Fruit fly (Drosophila melanogaster) whole organism, embryonic: ENCODE measurements around the gene Cbp20.

Experiments
- ATbp ChIP-seq: fragments of 200-800 bp; sonication (Bioruptor generic); optimal IDR thresholded peaks from 2 replicates; lab custom pipeline; 2017; ENCODE audit warnings: missing biosample characterization, mild to moderate bottlenecking, missing genetic modification characterization, missing genetic modification reagents
- CG10147 ChIP-seq: fragments of 200-800 bp; sonication (Bioruptor generic); optimal IDR thresholded peaks from 2 replicates; lab custom pipeline; 2019; ENCODE audit warnings: missing biosample characterization, mild to moderate bottlenecking, missing genetic modification characterization, moderate library complexity
- CG10959 ChIP-seq: fragments of 200-800 bp; sonication (Bioruptor generic); IDR thresholded peaks from 2 replicates; pipeline ENCODE4 v1.3.6; 2022; ENCODE audit warnings: missing biosample characterization, missing genetic modification characterization
- CG11085 ChIP-seq: fragments of 200-800 bp; sonication (Bioruptor generic); IDR thresholded peaks from 2 replicates; pipeline ENCODE4 v1.3.6; 2022; ENCODE audit warnings: missing biosample characterization, missing genetic modification characterization
- CG13123 ChIP-seq: fragments of 200-800 bp; sonication (Bioruptor generic); optimal IDR thresholded peaks from 2 replicates; lab custom pipeline; 2016; ENCODE audit warnings: missing biosample characterization, missing genetic modification characterization
- CG13624 ChIP-seq: fragments of 200-800 bp; sonication (Bioruptor generic); optimal IDR thresholded peaks from 2 replicates; lab custom pipeline; 2016; ENCODE audit warnings: missing biosample characterization, missing genetic modification characterization
- CG13894 ChIP-seq: fragments of 200-800 bp; sonication (Bioruptor generic); optimal IDR thresholded peaks from 3 replicates; lab custom pipeline; 2018; ENCODE audit warnings: missing biosample characterization, mild to moderate bottlenecking, missing genetic modification characterization, moderate library complexity
- CG14050 ChIP-seq: fragments of 200-800 bp; sonication (Bioruptor generic); IDR thresholded peaks from 3 replicates; pipeline ENCODE4 v1.3.6; 2022; ENCODE audit warnings: missing biosample characterization, missing genetic modification characterization
- CG17568 ChIP-seq: fragments of 200-800 bp; sonication (Bioruptor generic); optimal IDR thresholded peaks from 2 replicates; lab custom pipeline; 2018; ENCODE audit warnings: missing biosample characterization, mild to moderate bottlenecking, missing genetic modification characterization, moderate library complexity
- CG18262 ChIP-seq: fragments of 200-800 bp; optimal IDR thresholded peaks from 3 replicates; lab custom pipeline; 2019; ENCODE audit warnings: missing biosample characterization, mild to moderate bottlenecking, missing genetic modification characterization, moderate library complexity
- CG18476 ChIP-seq: fragments of 200-800 bp; sonication (Bioruptor generic); optimal IDR thresholded peaks from 2 replicates; lab custom pipeline; 2016; ENCODE audit warnings: missing biosample characterization, mild to moderate bottlenecking, missing genetic modification characterization
- CG3281 ChIP-seq: fragments of 200-800 bp; sonication (Bioruptor generic); optimal IDR thresholded peaks from 3 replicates; lab custom pipeline; 2017; ENCODE audit warnings: missing biosample characterization, mild to moderate bottlenecking, missing genetic modification characterization
- CG33557 ChIP-seq: fragments of 200-800 bp; sonication (Bioruptor generic); optimal IDR thresholded peaks from 2 replicates; lab custom pipeline; 2019; ENCODE audit warnings: missing biosample characterization, mild to moderate bottlenecking, missing genetic modification characterization, moderate library complexity
- CG4282 ChIP-seq: fragments of 200-800 bp; sonication (Bioruptor generic); optimal IDR thresholded peaks from 2 replicates; lab custom pipeline; 2016; ENCODE audit warnings: missing biosample characterization, missing genetic modification characterization
- CG43689 ChIP-seq: fragments of 200-800 bp; sonication (Bioruptor generic); IDR thresholded peaks from 2 replicates; pipeline ENCODE4 v1.3.6; 2022; ENCODE audit warnings: missing biosample characterization, missing genetic modification characterization
- CG5953 ChIP-seq: fragments of 200-800 bp; sonication (Bioruptor generic); IDR thresholded peaks from 2 replicates; pipeline ENCODE4 v1.3.6; 2022; ENCODE audit warnings: missing biosample characterization, missing genetic modification characterization
- CG6791 ChIP-seq: fragments of 200-800 bp; sonication (Bioruptor generic); IDR thresholded peaks from 3 replicates; pipeline ENCODE4 v1.3.6; 2022; ENCODE audit warnings: missing biosample characterization, missing genetic modification characterization; ENCODE audit not compliant: partially characterized antibody
- CG7357 ChIP-seq: fragments of 200-800 bp; sonication (Bioruptor generic); IDR thresholded peaks from 3 replicates; pipeline ENCODE4 v1.3.6; 2022; ENCODE audit warnings: missing biosample characterization, missing genetic modification characterization
- CG7372 ChIP-seq: fragments of 200-800 bp; sonication (Bioruptor generic); IDR thresholded peaks from 2 replicates; pipeline ENCODE4 v1.3.6; 2022; ENCODE audit warnings: missing biosample characterization, missing genetic modification characterization
- CG8089 ChIP-seq: fragments of 200-800 bp; sonication (Bioruptor generic); optimal IDR thresholded peaks from 3 replicates; lab custom pipeline; 2016; ENCODE audit warnings: missing biosample characterization, missing genetic modification characterization
- CG8281 ChIP-seq: fragments of 200-800 bp; sonication (Bioruptor generic); optimal IDR thresholded peaks from 2 replicates; lab custom pipeline; 2018; ENCODE audit warnings: missing biosample characterization, mild to moderate bottlenecking, missing genetic modification characterization, moderate library complexity
- CG9932 ChIP-seq: fragments of 200-800 bp; sonication (Bioruptor generic); IDR thresholded peaks from 2 replicates; pipeline ENCODE4 v1.3.6; 2022; ENCODE audit warnings: missing biosample characterization, missing genetic modification characterization
- Dbx ChIP-seq: fragments of 200-800 bp; sonication (Bioruptor generic); IDR thresholded peaks from 3 replicates; pipeline ENCODE4 v1.3.6; 2022; ENCODE audit warnings: missing biosample characterization, missing genetic modification characterization
- Dfd ChIP-seq, 2 experiments: fragments of >200 bp; optimal IDR thresholded peaks; 2 replicates each; lab custom pipeline; 2017; ENCODE audit warnings: missing biosample characterization in 2 of 2, missing genetic modification characterization in 2 of 2
- Fer2 ChIP-seq: fragments of 200-800 bp; sonication (Bioruptor generic); optimal IDR thresholded peaks from 2 replicates; lab custom pipeline; 2018; ENCODE audit warnings: missing biosample characterization, mild to moderate bottlenecking, missing genetic modification characterization, moderate library complexity
- MESR4 ChIP-seq: fragments of 200-800 bp; sonication (Bioruptor generic); optimal IDR thresholded peaks from 2 replicates; lab custom pipeline; 2018; ENCODE audit warnings: missing biosample characterization, mild to moderate bottlenecking, missing genetic modification characterization, moderate library complexity
- MTF-1 ChIP-seq: fragments of 200-800 bp; sonication (Bioruptor generic); optimal IDR thresholded peaks from 2 replicates; lab custom pipeline; 2018; ENCODE audit warnings: missing biosample characterization, mild to moderate bottlenecking, missing genetic modification characterization, borderline replicate concordance
- Med ChIP-seq: fragments of 200-800 bp; sonication (Bioruptor generic); peaks from one replicate; lab custom pipeline; 2016; ENCODE audit warnings: missing biosample characterization, missing genetic modification characterization, mild to moderate bottlenecking, inconsistent platforms, moderate library complexity
- Poxn ChIP-seq: fragments of 200-800 bp; sonication (Bioruptor generic); IDR thresholded peaks from 2 replicates; pipeline ENCODE4 v1.3.6; 2022; ENCODE audit warnings: missing biosample characterization, missing genetic modification characterization
- Side ChIP-seq: fragments of 200-800 bp; sonication (Bioruptor generic); optimal IDR thresholded peaks from 2 replicates; lab custom pipeline; 2016; ENCODE audit warnings: missing biosample characterization, missing genetic modification characterization
- ara ChIP-seq: fragments of 200-800 bp; sonication (Bioruptor generic); IDR thresholded peaks from 2 replicates; pipeline ENCODE4 v1.3.6; 2022; ENCODE audit warnings: missing biosample characterization, missing genetic modification characterization
- bowl ChIP-seq: fragments of 200-800 bp; sonication (Bioruptor generic); IDR thresholded peaks from 2 replicates; pipeline ENCODE4 v1.3.6; 2022; ENCODE audit warnings: missing biosample characterization, missing genetic modification characterization
- bsh ChIP-seq, 2 experiments: fragments of 200-800 bp; sonication (Bioruptor generic); optimal IDR thresholded peaks; 2 replicates each; lab custom pipeline; 2017 to 2018; ENCODE audit warnings: mild to moderate bottlenecking in 2 of 2, missing biosample characterization in 2 of 2, missing genetic modification characterization in 2 of 2, moderate library complexity in 1 of 2
- btn ChIP-seq: fragments of 200-800 bp; sonication (Bioruptor generic); optimal IDR thresholded peaks from 2 replicates; lab custom pipeline; 2016; ENCODE audit warnings: missing biosample characterization, missing genetic modification characterization
- danr ChIP-seq: fragments of 200-800 bp; sonication (Bioruptor generic); IDR thresholded peaks from 2 replicates; pipeline ENCODE4 v1.3.6; 2022; ENCODE audit warnings: missing biosample characterization, missing genetic modification characterization
- dati ChIP-seq: fragments of 200-800 bp; sonication (Bioruptor generic); IDR thresholded peaks from 2 replicates; pipeline ENCODE4 v1.3.6; 2022; ENCODE audit warnings: missing biosample characterization, missing genetic modification characterization
- disco-r ChIP-seq: fragments of 200-800 bp; sonication (Bioruptor generic); optimal IDR thresholded peaks from 2 replicates; lab custom pipeline; 2016; ENCODE audit warnings: missing biosample characterization, missing genetic modification characterization
- dmrt99B ChIP-seq: fragments of 200-800 bp; sonication (Bioruptor generic); optimal IDR thresholded peaks from 2 replicates; lab custom pipeline; 2018; ENCODE audit warnings: missing biosample characterization, mild to moderate bottlenecking, missing genetic modification characterization, moderate library complexity
- eyg ChIP-seq: fragments of 200-800 bp; sonication (Bioruptor generic); optimal IDR thresholded peaks from 3 replicates; lab custom pipeline; 2016; ENCODE audit warnings: missing biosample characterization, missing genetic modification characterization
- ind ChIP-seq: fragments of 200-800 bp; sonication (Bioruptor generic); optimal IDR thresholded peaks from 3 replicates; lab custom pipeline; 2016; ENCODE audit warnings: missing biosample characterization, missing genetic modification characterization
- jing ChIP-seq: fragments of 200-800 bp; sonication (Bioruptor generic); optimal IDR thresholded peaks from 2 replicates; lab custom pipeline; 2018; ENCODE audit warnings: missing biosample characterization, mild to moderate bottlenecking, missing genetic modification characterization
- jumu ChIP-seq: fragments of 200-800 bp; sonication (Bioruptor generic); optimal IDR thresholded peaks from 3 replicates; lab custom pipeline; 2016; ENCODE audit warnings: missing biosample characterization, missing genetic modification characterization
- nmo ChIP-seq: fragments of 200-800 bp; sonication (Bioruptor generic); optimal IDR thresholded peaks from 2 replicates; lab custom pipeline; 2018; ENCODE audit warnings: missing biosample characterization, mild to moderate bottlenecking, missing genetic modification characterization, moderate library complexity
- nom ChIP-seq: fragments of 200-800 bp; sonication (Bioruptor generic); optimal IDR thresholded peaks from 2 replicates; lab custom pipeline; 2017; ENCODE audit warnings: missing biosample characterization, missing genetic modification characterization, mild to moderate bottlenecking, moderate library complexity, missing genetic modification reagents
- sim ChIP-seq: fragments of 200-800 bp; sonication (Bioruptor generic); IDR thresholded peaks from 2 replicates; pipeline ENCODE4 v1.3.6; 2022; ENCODE audit warnings: missing biosample characterization, missing genetic modification characterization
- sima ChIP-seq: fragments of 200-800 bp; sonication (Bioruptor generic); optimal IDR thresholded peaks from 2 replicates; lab custom pipeline; 2016; ENCODE audit warnings: missing biosample characterization, missing genetic modification characterization
- slou ChIP-seq: fragments of 200-800 bp; sonication (Bioruptor generic); optimal IDR thresholded peaks from 3 replicates; lab custom pipeline; 2016; ENCODE audit warnings: missing biosample characterization, missing genetic modification characterization
- tll ChIP-seq, 2 experiments: fragments of 200-800 bp in 1 of 2; fragments of >200 bp in 1 of 2; sonication (Bioruptor generic) in 1 of 2; optimal IDR thresholded peaks; 2 replicates each; lab custom pipeline; 2017 to 2019; ENCODE audit warnings: missing biosample characterization in 2 of 2, missing genetic modification characterization in 2 of 2, mild to moderate bottlenecking in 1 of 2, moderate library complexity in 1 of 2
- trh ChIP-seq: fragments of 200-800 bp; sonication (Bioruptor generic); optimal IDR thresholded peaks from 2 replicates; lab custom pipeline; 2016; ENCODE audit warnings: missing biosample characterization, missing genetic modification characterization
- zf30C ChIP-seq: fragments of 200-800 bp; sonication (Bioruptor generic); optimal IDR thresholded peaks from 3 replicates; lab custom pipeline; 2018; ENCODE audit warnings: missing biosample characterization, mild to moderate bottlenecking, missing genetic modification characterization

Gene Cbp20

DNA sequence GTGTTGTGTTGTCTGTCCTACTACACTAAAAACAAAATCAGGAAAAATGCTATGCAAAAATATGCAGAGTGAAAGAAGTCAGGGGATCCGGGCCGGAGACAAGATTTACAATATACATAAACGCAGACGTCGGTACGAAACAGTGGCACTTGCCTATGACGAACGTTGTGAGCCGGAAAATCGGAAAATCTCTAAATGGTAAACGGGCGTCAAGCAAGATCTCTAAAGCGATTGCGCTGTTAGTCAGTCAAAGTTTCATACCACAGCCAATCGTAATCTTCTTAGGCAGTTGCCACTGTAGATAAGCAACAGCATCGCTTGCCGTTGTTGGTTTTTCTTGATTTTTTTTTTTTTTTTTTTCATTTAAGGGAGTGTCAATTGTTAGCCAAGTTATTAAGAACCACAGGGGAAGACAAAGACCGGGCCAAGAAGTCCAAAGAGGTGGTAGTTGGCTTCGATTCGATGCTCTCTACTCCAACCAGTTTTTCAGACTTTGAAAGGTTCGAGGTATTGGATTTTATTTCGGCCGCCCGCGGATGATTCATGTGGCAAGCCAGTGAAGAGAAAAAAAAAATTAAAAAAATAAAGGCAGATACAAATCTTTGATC is 39.3 kb upstream of the Cbp20 start (continued):
- TF ChIP-seq CG4282 (GFP tag; lab: Kevin White, UChicago) (peak; percentile 23), ind (GFP tag; lab: Kevin White, UChicago) (peak; percentile 94), CG13894 (no peak), jing (GFP tag; lab: Kevin White, UChicago) (peak; percentile 26), sima (GFP tag; lab: Kevin White, UChicago) (no peak), CG11085 (peak; percentile 91), CG33557 (GFP tag; lab: Kevin White, UChicago) (peak; percentile 55), disco-r (GFP tag; lab: Kevin White, UChicago) (peak; percentile 43), CG8089 (GFP tag; lab: Kevin White, UChicago) (peak; percentile 73), jumu (GFP tag; lab: Kevin White, UChicago) (peak; percentile 85), bsh (GFP tag; optimal IDR thresholded peaks at IDR 0.05; lab: Kevin White, UChicago) (peak; percentile 56 to 76), eyg (GFP tag; lab: Kevin White, UChicago) (peak; percentile 36), zf30C (no peak), Fer2 (tag; lab: Kevin White, UChicago) (peak; percentile 72), CG43689 (GFP tag; lab: Robert Waterston, UW) (peak; percentile 68), Side (GFP tag; lab: Kevin White, UChicago) (peak; percentile 75), CG17568 (GFP tag; lab: Kevin White, UChicago) (peak; percentile 34), CG18262 (tag; lab: Kevin White, UChicago) (peak; percentile 90), dati (GFP tag; lab: Robert Waterston, UW) (peak; percentile 87), CG7372 (peak; percentile 86), ATbp (GFP tag; lab: Kevin White, UChicago) (peak; percentile 53), Dbx (GFP tag; lab: Robert Waterston, UW) (peak; percentile 79), Dfd (GFP tag; optimal IDR thresholded peaks at IDR 0.05; lab: Kevin White, UChicago) (no peak), CG5953 (peak; percentile 50; the same call in 1 of the 2 replicates), MTF-1 (GFP tag; lab: Kevin White, UChicago) (peak; percentile 2), CG13123 (GFP tag; lab: Kevin White, UChicago) (peak; percentile 5), bowl (GFP tag; lab: Robert Waterston, UW) (peak; percentile 78), ara (GFP tag; lab: Robert Waterston, UW) (peak; percentile 95), CG14050 (GFP tag; lab: Robert Waterston, UW) (peak; percentile 80), btn (peak; percentile 33), CG7357 (peak; percentile 85), CG8281 (tag; lab: Kevin White, UChicago) (peak; percentile 58), CG10147 (peak; percentile 25), Med (GFP tag; lab: Kevin White, UChicago) (peak; percentile 99), nom (peak; percentile 55), sim (GFP tag; lab: Robert Waterston, UW) (peak; percentile 72), MESR4 (GFP tag; lab: Kevin White, UChicago) (no peak), trh (GFP tag; lab: Kevin White, UChicago) (peak; percentile 48), Poxn (GFP tag; lab: Robert Waterston, UW) (no peak; the same call in 1 of the 2 replicates), danr (GFP tag; lab: Robert Waterston, UW) (peak; percentile 92), CG9932 (GFP tag; lab: Robert Waterston, UW) (peak; percentile 91), nmo (GFP tag; lab: Kevin White, UChicago) (peak; percentile 92), dmrt99B (tag; lab: Kevin White, UChicago) (peak; percentile 78), CG3281 (no peak), CG10959 (GFP tag; lab: Robert Waterston, UW) (peak; percentile 84), slou (GFP tag; lab: Kevin White, UChicago) (peak; percentile 62), tll (GFP tag; optimal IDR thresholded peaks at IDR 0.05; lab: Kevin White, UChicago) (no peak), CG18476 (GFP tag; lab: Kevin White, UChicago) (peak; percentile 40), CG6791 (GFP tag; lab: Robert Waterston, UW) (no peak), CG13624 (peak; percentile 95)
